Worm (Caenorhabditis elegans) whole organism, L4 larva: ENCODE measurements around the gene col-162.

ENCODE experiments used
- ceh-62 ChIP-seq: sonication (generic microtip); optimal IDR thresholded peaks from 2 replicates; lab custom pipeline; 2017; ENCODE audit warnings: missing biosample characterization, missing genetic modification characterization
- ceh-82 ChIP-seq: sonication (generic microtip); optimal IDR thresholded peaks from 2 replicates; lab custom pipeline; 2017; ENCODE audit warnings: missing biosample characterization, missing genetic modification characterization
- dmd-9 ChIP-seq: fragments of 200-800 bp; sonication (Bioruptor generic); IDR thresholded peaks from 2 replicates; pipeline ENCODE4 v1.3.6; 2022; ENCODE audit warnings: missing genetic modification reagents, missing genetic modification characterization, missing compliant biosample characterization
- fkh-10 ChIP-seq: fragments of 150-350 bp; optimal IDR thresholded peaks from 2 replicates; lab custom pipeline; 2014; ENCODE audit warnings: missing biosample characterization, missing genetic modification reagents, missing genetic modification characterization
- lin-13 ChIP-seq: fragments of 150-350 bp; optimal IDR thresholded peaks from 2 replicates; lab custom pipeline; 2014; ENCODE audit warnings: missing biosample characterization, missing genetic modification reagents, missing genetic modification characterization
- mdl-1 ChIP-seq, 2 experiments: fragments of 150-350 bp in 1 of 2; sonication (generic microtip) in 1 of 2; optimal IDR thresholded peaks; 2 replicates each; lab custom pipeline; 2014 to 2017; ENCODE audit warnings: missing biosample characterization in 2 of 2, missing genetic modification characterization in 2 of 2
- nhr-10 ChIP-seq: fragments of 150-350 bp; optimal IDR thresholded peaks from 2 replicates; lab custom pipeline; 2014; ENCODE audit warnings: missing biosample characterization, missing genetic modification characterization
- nhr-237 ChIP-seq: sonication (generic microtip); optimal IDR thresholded peaks from 2 replicates; lab custom pipeline; 2017; ENCODE audit warnings: missing biosample characterization, missing genetic modification characterization
- pha-4 ChIP-seq, 2 experiments: fragments of 150-350 bp in 1 of 2; fragments of 200-800 bp in 1 of 2; sonication (Bioruptor generic) in 1 of 2; IDR thresholded peaks in 1 of 2; optimal IDR thresholded peaks in 1 of 2; 2 replicates each; pipeline versions ENCODE4 v1.3.6 to Lab custom; 2014 to 2022; ENCODE audit warnings: missing genetic modification characterization in 2 of 2, missing genetic modification reagents in 2 of 2, missing biosample characterization in 1 of 2, missing compliant biosample characterization in 1 of 2
- pqm-1 ChIP-seq: sonication (generic microtip); optimal IDR thresholded peaks from 2 replicates; lab custom pipeline; 2017; ENCODE audit warnings: missing biosample characterization, missing genetic modification characterization
- vab-7 ChIP-seq: fragments of 200-800 bp; sonication (Bioruptor generic); IDR thresholded peaks from 2 replicates; pipeline ENCODE4 v1.3.6; 2022; ENCODE audit warnings: missing genetic modification reagents, missing genetic modification characterization, missing compliant biosample characterization
- zfp-2 ChIP-seq: sonication (generic microtip); optimal IDR thresholded peaks from 2 replicates; lab custom pipeline; 2016; ENCODE audit warnings: mild to moderate bottlenecking, missing genetic modification characterization, missing compliant biosample characterization

DNA sequence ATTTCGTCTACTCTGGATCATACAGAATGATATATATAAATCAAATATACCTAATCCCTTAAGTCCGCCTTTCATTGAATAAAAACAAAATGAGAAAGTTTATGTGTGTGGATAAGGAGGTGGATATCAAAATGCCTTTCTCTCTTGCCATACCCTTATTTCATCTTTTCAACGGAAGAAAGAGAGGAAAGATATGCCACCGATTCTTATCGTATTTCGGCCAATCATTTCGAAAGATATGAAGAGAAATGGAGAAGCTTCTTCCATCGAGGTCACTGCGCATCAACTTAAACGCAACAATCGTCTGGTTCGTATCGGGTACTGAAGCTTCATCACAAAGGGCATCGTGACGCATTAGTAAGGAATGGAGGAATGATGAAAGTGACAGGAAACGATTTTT, 28.5 kb upstream of the col-162 start:
- TF ChIP-seq ceh-82 (tag; lab: Kevin White, UChicago): no peak
- TF ChIP-seq zfp-2: no peak
- TF ChIP-seq nhr-10 (tag; lab: Kevin White, UChicago): no peak
- no peak for TF ChIP-seq nhr-237 (tag; lab: Kevin White, UChicago)
- TF ChIP-seq pqm-1 (tag; lab: Kevin White, UChicago): no peak
- no peak for TF ChIP-seq lin-13 (GFP tag; lab: Kevin White, UChicago)
- TF ChIP-seq dmd-9 (GFP tag; lab: Robert Waterston, UW): no peak
- no peak for TF ChIP-seq fkh-10
- no peak for TF ChIP-seq ceh-62 (tag; lab: Kevin White, UChicago)
- no peak for TF ChIP-seq mdl-1 (tag; optimal IDR thresholded peaks at IDR 0.05; lab: Kevin White, UChicago)
- no peak for TF ChIP-seq pha-4 (GFP tag; IDR thresholded peaks at IDR 0.05; lab: Robert Waterston, UW)
- no peak for TF ChIP-seq pha-4 (tag; optimal IDR thresholded peaks at IDR 0.05; lab: Kevin White, UChicago)
- TF ChIP-seq vab-7 (GFP tag; lab: Robert Waterston, UW): no peak
